Worm (Caenorhabditis elegans) whole organism, L2 larva: ENCODE measurements around the gene Y39G8B.5.
A peak's percentile ranks its signal among the peaks of the same experiment; 100 is the strongest.

ENCODE experiments used
- aly-2 ChIP-seq: fragments of 150-350 bp; optimal IDR thresholded peaks from 2 replicates; lab custom pipeline; 2014; ENCODE audit warnings: missing biosample characterization, missing genetic modification characterization
- fos-1 ChIP-seq: fragments of 150-350 bp; optimal IDR thresholded peaks from 2 replicates; lab custom pipeline; 2014; ENCODE audit warnings: missing biosample characterization, missing genetic modification characterization
- lin-11 ChIP-seq: fragments of 150-350 bp; sonication (generic microtip); optimal IDR thresholded peaks from 2 replicates; lab custom pipeline; 2014; ENCODE audit warnings: missing biosample characterization, missing genetic modification characterization, inconsistent platforms, mixed read lengths
- lin-13 ChIP-seq: fragments of 150-350 bp; optimal IDR thresholded peaks from 2 replicates; lab custom pipeline; 2014; ENCODE audit warnings: missing biosample characterization, missing genetic modification reagents, missing genetic modification characterization
- lin-39 ChIP-seq: fragments of 150-350 bp; optimal IDR thresholded peaks from 2 replicates; lab custom pipeline; 2014; ENCODE audit warnings: missing biosample characterization, missing genetic modification reagents, missing genetic modification characterization
- lsy-2 ChIP-seq, 2 experiments: fragments of 150-350 bp in 1 of 2; sonication (generic microtip) in 1 of 2; optimal IDR thresholded peaks; 2 replicates each; lab custom pipeline; 2014 to 2017; ENCODE audit warnings: missing biosample characterization in 2 of 2, missing genetic modification characterization in 2 of 2
- snpc-4 ChIP-seq: fragments of 150-350 bp; optimal IDR thresholded peaks from 2 replicates; lab custom pipeline; 2014; ENCODE audit warnings: missing biosample characterization, missing genetic modification characterization
- ztf-11 ChIP-seq: sonication (generic microtip); optimal IDR thresholded peaks from 2 replicates; lab custom pipeline; 2017; ENCODE audit warnings: missing biosample characterization, missing genetic modification characterization

DNA sequence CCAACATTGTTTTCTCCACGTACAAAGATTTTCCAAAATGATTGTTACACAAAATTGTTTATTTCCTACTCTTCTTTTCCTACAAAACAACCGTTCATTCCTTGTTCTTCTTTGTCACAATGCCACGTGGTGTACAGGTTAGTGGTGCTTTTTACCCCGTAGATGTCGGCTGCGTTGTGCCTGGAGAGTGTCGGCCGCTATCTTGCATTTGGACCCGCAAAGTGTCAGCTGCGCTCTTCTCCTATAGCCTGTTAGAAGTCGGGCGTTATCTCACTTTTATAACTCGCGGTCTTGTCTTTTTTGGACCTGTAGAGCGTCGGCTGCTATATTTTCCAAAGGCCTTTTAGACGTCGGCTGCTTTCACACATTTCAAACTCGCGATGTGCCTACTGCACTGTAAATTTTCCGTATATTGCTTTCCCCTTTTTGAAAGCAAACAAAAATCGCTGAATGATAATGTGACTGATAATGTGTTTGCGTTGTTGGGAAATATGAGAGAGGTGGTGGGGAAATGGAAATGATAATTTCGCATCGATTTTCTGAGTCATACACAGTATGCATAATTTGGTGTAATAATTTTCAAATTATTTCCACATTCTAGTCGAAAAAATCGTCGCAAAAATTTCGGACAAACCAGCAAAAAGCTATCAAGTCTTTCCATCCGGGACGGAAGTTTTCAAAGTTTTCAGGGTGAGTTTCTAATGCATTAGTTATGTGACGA lies 19.2 kb upstream of the Y39G8B.5 start, which contains the start of gene F01D5.8:
- TF ChIP-seq snpc-4 (tag; lab: Kevin White, UChicago) = peak; percentile 47
- TF ChIP-seq lin-13 (GFP tag; lab: Kevin White, UChicago) = no peak
- TF ChIP-seq lin-39 (tag; lab: Kevin White, UChicago) = no peak
- no peak for TF ChIP-seq lin-11 (tag; lab: Kevin White, UChicago)
- peak; percentile 75 for TF ChIP-seq fos-1 (tag; lab: Kevin White, UChicago)
- no peak for TF ChIP-seq lsy-2 (tag; optimal IDR thresholded peaks at IDR 0.05; lab: Kevin White, UChicago)
- no peak for TF ChIP-seq aly-2 (tag; lab: Kevin White, UChicago)
- TF ChIP-seq ztf-11 (tag; lab: Kevin White, UChicago) = no peak
